Worm (Caenorhabditis elegans): ENCODE measurements around the gene hpl-1.

Gene hpl-1

ce11 chrX:13206911-13207310 is 38.3 kb upstream of the hpl-1 start:
- TF ChIP-seq hlh-30 (tag; optimal IDR thresholded peaks at IDR 0.05; ENCODE audit: insufficient read depth) (no peak), unc-3 (GFP tag; conservative IDR thresholded peaks at IDR 0.05) (no peak), unc-3 (tag; optimal IDR thresholded peaks at IDR 0.05) (no peak), mec-3 (tag; optimal IDR thresholded peaks at IDR 0.05; ENCODE audit: borderline replicate concordance) (no peak), unc-55 (GFP tag; optimal IDR thresholded peaks at IDR 0.05) (peak; percentile 3), npax-4 (tag; optimal IDR thresholded peaks at IDR 0.05) (no peak), lin-11 (tag; optimal IDR thresholded peaks at IDR 0.05) (no peak), eyg-1 (tag; optimal IDR thresholded peaks at IDR 0.05) (no peak), ceh-18 (tag; optimal IDR thresholded peaks at IDR 0.05) (peak; percentile 7), unc-86 (tag; optimal IDR thresholded peaks at IDR 0.05) (no peak)

ce11 chrX:13209026-13209425 is 36.2 kb upstream of the hpl-1 start:
- TF ChIP-seq ceh-24 (tag; optimal IDR thresholded peaks at IDR 0.05): no peak
- no peak for TF ChIP-seq gmeb-2 (tag; optimal IDR thresholded peaks at IDR 0.05)
- peak; percentile 2 for TF ChIP-seq unc-42 (tag; optimal IDR thresholded peaks at IDR 0.05)
- TF ChIP-seq nfya-1 (tag; optimal IDR thresholded peaks at IDR 0.05): peak; percentile 22
- no peak for TF ChIP-seq ahr-1 (tag; optimal IDR thresholded peaks at IDR 0.05)
- no peak for TF ChIP-seq odd-2 (tag; optimal IDR thresholded peaks at IDR 0.05)
- TF ChIP-seq unc-55 (GFP tag; optimal IDR thresholded peaks at IDR 0.05): no peak
- no peak for TF ChIP-seq ttx-3 (tag; optimal IDR thresholded peaks at IDR 0.05)
- no peak for TF ChIP-seq ceh-34 (tag; optimal IDR thresholded peaks at IDR 0.05)
- TF ChIP-seq eyg-1 (tag; optimal IDR thresholded peaks at IDR 0.05): no peak

- peak; percentile 60 for TF ChIP-seq ceh-31 (tag; optimal IDR thresholded peaks at IDR 0.05)
- TF ChIP-seq F13H6.1 (tag; optimal IDR thresholded peaks at IDR 0.05): no peak
- no peak for TF ChIP-seq K09A11.1 (tag; optimal IDR thresholded peaks at IDR 0.05; ENCODE audit: insufficient read depth)
- no peak for TF ChIP-seq dve-1 (tag; optimal IDR thresholded peaks at IDR 0.05)
- TF ChIP-seq ceh-14 (tag; optimal IDR thresholded peaks at IDR 0.05): peak; percentile 27
- TF ChIP-seq ceh-24 (tag; optimal IDR thresholded peaks at IDR 0.05): no peak
- TF ChIP-seq ceh-6 (GFP tag; optimal IDR thresholded peaks at IDR 0.05): no peak
- no peak for TF ChIP-seq ets-4 (tag; optimal IDR thresholded peaks at IDR 0.05)
- no peak for TF ChIP-seq ref-2 (tag; optimal IDR thresholded peaks at IDR 0.05)
- TF ChIP-seq unc-42 (tag; optimal IDR thresholded peaks at IDR 0.05): peak; percentile 78
- no peak for TF ChIP-seq syd-9 (tag; optimal IDR thresholded peaks at IDR 0.05)
- peak; percentile 67 for TF ChIP-seq ceh-18 (tag; optimal IDR thresholded peaks at IDR 0.05)
- TF ChIP-seq tbx-2 (tag; optimal IDR thresholded peaks at IDR 0.05): peak; percentile 42
- no peak for TF ChIP-seq fkh-10 (GFP tag; optimal IDR thresholded peaks at IDR 0.05)
These were observed 34.7 kb upstream of the hpl-1 start for ce11 chrX:13210478-13210877.

- TF ChIP-seq hlh-6 (tag; optimal IDR thresholded peaks at IDR 0.05) (no peak), C38D4.7 (GFP tag; optimal IDR thresholded peaks at IDR 0.05) (no peak), ttx-3 (tag; optimal IDR thresholded peaks at IDR 0.05) (no peak), ceh-18 (tag; optimal IDR thresholded peaks at IDR 0.05) (no peak), ama-1 (optimal IDR thresholded peaks at IDR 0.05) (no peak), sox-4 (tag; optimal IDR thresholded peaks at IDR 0.05) (no peak), nfya-1 (tag; optimal IDR thresholded peaks at IDR 0.05) (no peak), fax-1 (tag; optimal IDR thresholded peaks at IDR 0.05) (no peak), ceh-45 (GFP tag; IDR thresholded peaks at IDR 0.05) (no peak), nhr-11 (tag; optimal IDR thresholded peaks at IDR 0.05) (no peak), sox-2 (GFP tag; IDR thresholded peaks at IDR 0.05) (no peak)
These were observed 32.7 kb upstream of the hpl-1 start for ce11 chrX:13212528-13212927.

Data from whole organism, late embryonic.